Fruit fly (Drosophila melanogaster) whole organism, wandering third instar larva: Measurements from ENCODE around the gene sds22.

ENCODE experiments used
- Abd-B ChIP-seq: fragments of >200 bp; optimal IDR thresholded peaks from 2 replicates; lab custom pipeline; 2017; ENCODE audit warnings: missing biosample characterization, missing genetic modification characterization
- CG32264 ChIP-seq: fragments of 200-800 bp; sonication (Bioruptor generic); optimal IDR thresholded peaks from 2 replicates; lab custom pipeline; 2016; ENCODE audit warnings: missing biosample characterization, missing genetic modification characterization
- CG9705 ChIP-seq: fragments of 200-800 bp; sonication (Bioruptor generic); optimal IDR thresholded peaks from 2 replicates; lab custom pipeline; 2018; ENCODE audit warnings: missing biosample characterization, mild to moderate bottlenecking, missing genetic modification characterization
- CrebA ChIP-seq: fragments of 200-800 bp; sonication (Bioruptor generic); optimal IDR thresholded peaks from 2 replicates; lab custom pipeline; 2016; ENCODE audit warnings: missing biosample characterization, mild to moderate bottlenecking, missing genetic modification characterization, borderline replicate concordance
- Dfd ChIP-seq: fragments of >200 bp; optimal IDR thresholded peaks from 2 replicates; lab custom pipeline; 2017; ENCODE audit warnings: missing biosample characterization, missing genetic modification characterization
- Dif ChIP-seq: fragments of 200-275, 200-300 bp; sonication (Bioruptor generic); optimal IDR thresholded peaks from 2 replicates; lab custom pipeline; 2018; ENCODE audit warnings: missing biosample characterization, missing genetic modification characterization; ENCODE audit not compliant: partially characterized antibody
- GATAd ChIP-seq: sonication (Bioruptor generic); optimal IDR thresholded peaks from 2 replicates; lab custom pipeline; 2016; ENCODE audit warnings: missing biosample characterization, missing genetic modification characterization
- HLH106 ChIP-seq: fragments of 200-800 bp; optimal IDR thresholded peaks from 3 replicates; lab custom pipeline; 2019; ENCODE audit warnings: missing biosample characterization, mild to moderate bottlenecking, missing genetic modification characterization, moderate library complexity
- Hnf4 ChIP-seq: fragments of 200-800 bp; sonication (Bioruptor generic); optimal IDR thresholded peaks from 2 replicates; lab custom pipeline; 2016; ENCODE audit warnings: missing biosample characterization, mild to moderate bottlenecking, missing genetic modification characterization
- Hr78 ChIP-seq: fragments of >200 bp; optimal IDR thresholded peaks from 2 replicates; lab custom pipeline; 2017; ENCODE audit warnings: missing biosample characterization, missing genetic modification characterization
- Hr83 ChIP-seq: fragments of 200-300 bp; sonication (Bioruptor generic); optimal IDR thresholded peaks from 2 replicates; lab custom pipeline; 2016; ENCODE audit warnings: missing biosample characterization, mild to moderate bottlenecking, missing genetic modification characterization, moderate library complexity; ENCODE audit not compliant: poor library complexity, severe bottlenecking
- Jra ChIP-seq: sonication (Bioruptor generic); optimal IDR thresholded peaks from 2 replicates; lab custom pipeline; 2016; ENCODE audit warnings: missing biosample characterization, missing genetic modification characterization
- Mio ChIP-seq: sonication (Bioruptor generic); optimal IDR thresholded peaks from 2 replicates; lab custom pipeline; 2016; ENCODE audit warnings: missing biosample characterization, missing genetic modification characterization
- Myc ChIP-seq: fragments of >200 bp; optimal IDR thresholded peaks from 2 replicates; lab custom pipeline; 2017
- N ChIP-seq: fragments of >200 bp; optimal IDR thresholded peaks from 2 replicates; lab custom pipeline; 2018; ENCODE audit warnings: missing biosample characterization, missing external identifiers, missing genetic modification characterization
- OdsH ChIP-seq: fragments of 200-800 bp; sonication (Bioruptor generic); optimal IDR thresholded peaks from 2 replicates; lab custom pipeline; 2016; ENCODE audit warnings: missing biosample characterization, mild to moderate bottlenecking, missing genetic modification characterization
- Rel ChIP-seq, 2 experiments: fragments of 200-800 bp; sonication (Bioruptor generic) in 1 of 2; optimal IDR thresholded peaks; 2 replicates in 1 of 2; 3 replicates in 1 of 2; lab custom pipeline; 2016 to 2019; ENCODE audit warnings: mild to moderate bottlenecking in 2 of 2, missing biosample characterization in 2 of 2, missing genetic modification characterization in 2 of 2, moderate library complexity in 1 of 2
- Sp1 ChIP-seq: fragments of 200-800 bp; sonication (Bioruptor generic); optimal IDR thresholded peaks from 3 replicates; lab custom pipeline; 2019; ENCODE audit warnings: missing biosample characterization, mild to moderate bottlenecking, missing genetic modification characterization, moderate library complexity
- Vsx2 ChIP-seq: fragments of 200-300, 225-300 bp; sonication (Bioruptor generic); optimal IDR thresholded peaks from 2 replicates; lab custom pipeline; 2018; ENCODE audit warnings: missing biosample characterization, missing genetic modification characterization; ENCODE audit not compliant: partially characterized antibody
- br ChIP-seq: fragments of 200-800 bp; sonication (Bioruptor generic); optimal IDR thresholded peaks from 2 replicates; lab custom pipeline; 2016; ENCODE audit warnings: missing biosample characterization, missing genetic modification characterization
- brk ChIP-seq: fragments of 200-800 bp; sonication (Bioruptor generic); optimal IDR thresholded peaks from 2 replicates; lab custom pipeline; 2016; ENCODE audit warnings: missing biosample characterization, mild to moderate bottlenecking, missing genetic modification characterization
- dl ChIP-seq, 2 experiments: fragments of 175-275, 200-275 bp in 1 of 2; fragments of 200-275 bp in 1 of 2; sonication (Bioruptor generic); optimal IDR thresholded peaks; lab custom pipeline; 2018; ENCODE audit warnings: mild to moderate bottlenecking in 2 of 2, missing biosample characterization in 2 of 2, missing genetic modification characterization in 2 of 2, moderate library complexity in 2 of 2; ENCODE audit not compliant: partially characterized antibody in 2 of 2, insufficient read depth in 1 of 2
- dmrt93B ChIP-seq: fragments of 200-800 bp; sonication (Bioruptor generic); optimal IDR thresholded peaks from 2 replicates; lab custom pipeline; 2018; ENCODE audit warnings: missing biosample characterization, mild to moderate bottlenecking, missing genetic modification characterization
- dsf ChIP-seq: sonication (Bioruptor generic); optimal IDR thresholded peaks from 2 replicates; lab custom pipeline; 2016; ENCODE audit warnings: missing biosample characterization, missing genetic modification characterization, borderline replicate concordance
- ey ChIP-seq: fragments of 200-800 bp; sonication (Bioruptor generic); optimal IDR thresholded peaks from 2 replicates; lab custom pipeline; 2016; ENCODE audit warnings: missing biosample characterization, missing genetic modification characterization
- foxo ChIP-seq, 2 experiments: fragments of 200-800 bp; sonication (Bioruptor generic); optimal IDR thresholded peaks; 2 replicates in 1 of 2; 3 replicates in 1 of 2; lab custom pipeline; 2016 to 2017; ENCODE audit warnings: missing biosample characterization in 2 of 2, missing genetic modification characterization in 2 of 2
- fru ChIP-seq: fragments of 200-800 bp; sonication (Bioruptor generic); optimal IDR thresholded peaks from 3 replicates; lab custom pipeline; 2016; ENCODE audit warnings: missing biosample characterization, mild to moderate bottlenecking, missing genetic modification characterization
- h ChIP-seq: fragments of 200-800 bp; sonication (Bioruptor generic); optimal IDR thresholded peaks from 3 replicates; lab custom pipeline; 2016; ENCODE audit warnings: missing biosample characterization, mild to moderate bottlenecking, missing genetic modification characterization
- jim ChIP-seq: fragments of 175-275, 200-325 bp; sonication (Bioruptor generic); optimal IDR thresholded peaks from 2 replicates; lab custom pipeline; 2016; ENCODE audit warnings: missing biosample characterization, mild to moderate bottlenecking, missing genetic modification characterization
- lola ChIP-seq: fragments of >200 bp; optimal IDR thresholded peaks from 2 replicates; lab custom pipeline; 2017; ENCODE audit warnings: missing biosample characterization, missing genetic modification characterization
- pan ChIP-seq: fragments of >200 bp; optimal IDR thresholded peaks from 2 replicates; lab custom pipeline; 2017
- psq ChIP-seq: fragments of 200-800 bp; sonication (Bioruptor generic); optimal IDR thresholded peaks from 3 replicates; lab custom pipeline; 2017; ENCODE audit warnings: missing biosample characterization, mild to moderate bottlenecking, missing genetic modification characterization, moderate library complexity
- rgr ChIP-seq: fragments of 200-800 bp; sonication (Bioruptor generic); optimal IDR thresholded peaks from 3 replicates; lab custom pipeline; 2016; ENCODE audit warnings: missing biosample characterization, mild to moderate bottlenecking, missing genetic modification characterization
- sage ChIP-seq: fragments of 200-800 bp; sonication (Bioruptor generic); optimal IDR thresholded peaks from 2 replicates; lab custom pipeline; 2016; ENCODE audit warnings: missing biosample characterization, mild to moderate bottlenecking, missing genetic modification characterization
- sv ChIP-seq: fragments of 200-800 bp; sonication (Bioruptor generic); optimal IDR thresholded peaks from 3 replicates; lab custom pipeline; 2016; ENCODE audit warnings: missing biosample characterization, missing genetic modification characterization
- tai ChIP-seq: sonication (Bioruptor generic); optimal IDR thresholded peaks from 2 replicates; lab custom pipeline; 2016; ENCODE audit warnings: missing biosample characterization, missing genetic modification characterization
- usp ChIP-seq: fragments of >200 bp; optimal IDR thresholded peaks from 2 replicates; lab custom pipeline; 2017; ENCODE audit warnings: missing biosample characterization, missing genetic modification characterization
- woc ChIP-seq: sonication (Bioruptor generic); optimal IDR thresholded peaks from 2 replicates; lab custom pipeline; 2016; ENCODE audit warnings: missing biosample characterization, mild to moderate bottlenecking, missing genetic modification characterization

sds22 gene

dm6 chr3R:17391313-17391845 lies at the start of gene sds22, which contains the start of gene Brf:
Gene sds22, plus strand, starts transcription at chr3R:17391594.
Gene Brf, minus strand, starts transcription at chr3R:17391337.
- TF ChIP-seq Abd-B (GFP tag; lab: Kevin White, UChicago) = no peak
- TF ChIP-seq Hr78 (GFP tag; lab: Kevin White, UChicago) = no peak
- peak; percentile 94 for TF ChIP-seq psq (GFP tag; lab: Kevin White, UChicago)
- no peak for TF ChIP-seq CrebA (GFP tag; lab: Kevin White, UChicago)
- TF ChIP-seq Rel (GFP tag; optimal IDR thresholded peaks at IDR 0.05; lab: Kevin White, UChicago) = peak; percentile 18
- peak; percentile 79 for TF ChIP-seq Rel (tag; optimal IDR thresholded peaks at IDR 0.05; lab: Kevin White, UChicago)
- TF ChIP-seq Hr83 (GFP tag; lab: Kevin White, UChicago) = peak; percentile 60
- TF ChIP-seq OdsH (GFP tag; lab: Kevin White, UChicago) = peak; percentile 95
- peak; percentile 97 for TF ChIP-seq HLH106 (tag; lab: Kevin White, UChicago)
- peak; percentile 89 for TF ChIP-seq sage
- peak; percentile 47 for TF ChIP-seq Myc (lab: Kevin White, UChicago)
- TF ChIP-seq foxo (GFP tag; optimal IDR thresholded peaks at IDR 0.05; lab: Kevin White, UChicago) = peak; percentile 45 to 97
- peak; percentile 97 for TF ChIP-seq sv
- TF ChIP-seq tai = peak; percentile 97
- TF ChIP-seq brk (GFP tag; lab: Kevin White, UChicago) = peak; percentile 97
- TF ChIP-seq br = peak; percentile 95
- peak; percentile 76 for TF ChIP-seq Mio (GFP tag; lab: Kevin White, UChicago)
- no peak for TF ChIP-seq Dif (GFP tag; lab: Kevin White, UChicago)
- no peak for TF ChIP-seq pan (lab: Kevin White, UChicago)
- TF ChIP-seq ey (GFP tag; lab: Kevin White, UChicago) = peak; percentile 96
- TF ChIP-seq lola (GFP tag; lab: Kevin White, UChicago) = no peak
- TF ChIP-seq woc (GFP tag; lab: Kevin White, UChicago) = peak; percentile 98
- peak; percentile 97 for TF ChIP-seq h (GFP tag; lab: Kevin White, UChicago)
- peak; percentile 79 for TF ChIP-seq Dfd
- peak; percentile 93 for TF ChIP-seq GATAd (GFP tag; lab: Kevin White, UChicago)
- TF ChIP-seq Sp1 (GFP tag; lab: Kevin White, UChicago) = peak; percentile 95
- peak; percentile 94 for TF ChIP-seq Jra (GFP tag; lab: Kevin White, UChicago)
- TF ChIP-seq dl (GFP tag; optimal IDR thresholded peaks at IDR 0.05; lab: Kevin White, UChicago; ENCODE audit: insufficient read depth in 1 of 2, partially characterized antibody in 2 of 2) = no peak
- peak; percentile 95 for TF ChIP-seq CG9705 (GFP tag; lab: Kevin White, UChicago)
- peak; percentile 95 for TF ChIP-seq fru (GFP tag; lab: Kevin White, UChicago)
- peak; percentile 92 for TF ChIP-seq CG32264 (GFP tag; lab: Kevin White, UChicago)
- TF ChIP-seq N (GFP tag; lab: Kevin White, UChicago) = no peak
- TF ChIP-seq dmrt93B = peak; percentile 93
- no peak for TF ChIP-seq usp (GFP tag; lab: Kevin White, UChicago)
- no peak for TF ChIP-seq Vsx2
- TF ChIP-seq jim (GFP tag; lab: Kevin White, UChicago) = peak; percentile 8
- peak; percentile 97 for TF ChIP-seq rgr (GFP tag; lab: Kevin White, UChicago)
- peak; percentile 97 for TF ChIP-seq Hnf4 (GFP tag; lab: Kevin White, UChicago)
- peak; percentile 91 for TF ChIP-seq dsf (GFP tag; lab: Kevin White, UChicago)

- TF ChIP-seq CG9705 (GFP tag; lab: Kevin White, UChicago) (no peak), CrebA (GFP tag; lab: Kevin White, UChicago) (no peak), CG32264 (GFP tag; lab: Kevin White, UChicago) (no peak), Rel (GFP tag; optimal IDR thresholded peaks at IDR 0.05; lab: Kevin White, UChicago) (no peak), Rel (tag; optimal IDR thresholded peaks at IDR 0.05; lab: Kevin White, UChicago) (no peak), tai (no peak), dl (GFP tag; optimal IDR thresholded peaks at IDR 0.05; lab: Kevin White, UChicago; ENCODE audit: insufficient read depth in 1 of 2, partially characterized antibody in 2 of 2) (no peak), lola (GFP tag; lab: Kevin White, UChicago) (no peak), dsf (GFP tag; lab: Kevin White, UChicago) (no peak), N (GFP tag; lab: Kevin White, UChicago) (no peak), dmrt93B (no peak), jim (GFP tag; lab: Kevin White, UChicago) (no peak), pan (lab: Kevin White, UChicago) (no peak), Hr83 (GFP tag; lab: Kevin White, UChicago) (no peak), br (no peak), Mio (GFP tag; lab: Kevin White, UChicago) (no peak), foxo (GFP tag; optimal IDR thresholded peaks at IDR 0.05; lab: Kevin White, UChicago) (no peak), HLH106 (tag; lab: Kevin White, UChicago) (no peak), Sp1 (GFP tag; lab: Kevin White, UChicago) (no peak), sv (no peak), woc (GFP tag; lab: Kevin White, UChicago) (no peak)
- TF ChIP-seq, all 38 proteins: peak for 0
Observed at dm6 chr3R:17346212-17346611, 45.2 kb upstream of the sds22 start.
